Worm (Caenorhabditis elegans) whole organism, late embryonic: Measurements from ENCODE around the gene cwp-4.
"Not testable (repeated sequence)": the region's sequence is repeated elsewhere in the genome, so short reads cannot be mapped to it uniquely, and the experiment has no call there.

Source experiments
- C38D4.7 ChIP-seq: fragments of 200-800 bp; sonication (Bioruptor generic); optimal IDR thresholded peaks from 2 replicates; lab custom pipeline; 2018; ENCODE audit warnings: mild to moderate bottlenecking, missing genetic modification characterization, moderate library complexity, missing compliant biosample characterization
- K09A11.1 ChIP-seq: sonication (generic microtip); optimal IDR thresholded peaks from 2 replicates; lab custom pipeline; 2017; ENCODE audit warnings: antibody characterized with exemption, mild to moderate bottlenecking, missing genetic modification characterization, missing compliant biosample characterization; ENCODE audit not compliant: insufficient read depth
- T23F11.4 ChIP-seq: fragments of 200-800 bp; sonication (Bioruptor generic); optimal IDR thresholded peaks from 2 replicates; lab custom pipeline; 2018; ENCODE audit warnings: mild to moderate bottlenecking, missing genetic modification characterization, missing compliant biosample characterization
- Y22D7AL.16 ChIP-seq: sonication (generic microtip); optimal IDR thresholded peaks from 2 replicates; lab custom pipeline; 2016; ENCODE audit warnings: missing genetic modification characterization, missing compliant biosample characterization
- ceh-14 ChIP-seq: sonication (generic microtip); optimal IDR thresholded peaks from 2 replicates; lab custom pipeline; 2016; ENCODE audit warnings: missing genotype, missing genetic modification characterization, missing compliant biosample characterization
- ceh-45 ChIP-seq: fragments of 200-800 bp; sonication (Bioruptor generic); IDR thresholded peaks from 2 replicates; pipeline ENCODE4 v1.3.6; 2022; ENCODE audit warnings: missing genetic modification reagents, missing genetic modification characterization, missing compliant biosample characterization
- ceh-6 ChIP-seq: fragments of 200-800 bp; sonication (Bioruptor generic); optimal IDR thresholded peaks from 2 replicates; lab custom pipeline; 2018; ENCODE audit warnings: mild to moderate bottlenecking, missing genetic modification characterization, missing compliant biosample characterization
- dmd-4 ChIP-seq: sonication (generic microtip); optimal IDR thresholded peaks from 2 replicates; lab custom pipeline; 2016; ENCODE audit warnings: borderline replicate concordance, missing genetic modification characterization, missing compliant biosample characterization
- dve-1 ChIP-seq: sonication (generic microtip); optimal IDR thresholded peaks from 2 replicates; lab custom pipeline; 2017; ENCODE audit warnings: antibody characterized with exemption, mild to moderate bottlenecking, missing genetic modification characterization, missing compliant biosample characterization
- elt-2 ChIP-seq: sonication (generic microtip); optimal IDR thresholded peaks from 2 replicates; lab custom pipeline; 2016; ENCODE audit warnings: missing genetic modification reagents, missing genetic modification characterization, missing compliant biosample characterization
- ets-4 ChIP-seq: sonication (generic microtip); optimal IDR thresholded peaks from 2 replicates; lab custom pipeline; 2016; ENCODE audit warnings: missing genetic modification characterization, missing compliant biosample characterization
- fkh-10 ChIP-seq: fragments of 150-350 bp; optimal IDR thresholded peaks from 2 replicates; lab custom pipeline; 2014; ENCODE audit warnings: missing biosample characterization, missing genetic modification reagents, missing genetic modification characterization
- hlh-13 ChIP-seq: fragments of 200-800 bp; sonication (Bioruptor generic); optimal IDR thresholded peaks from 2 replicates; lab custom pipeline; 2018; ENCODE audit warnings: mild to moderate bottlenecking, missing genetic modification characterization, missing compliant biosample characterization
- hlh-15 ChIP-seq: sonication (generic microtip); optimal IDR thresholded peaks from 2 replicates; lab custom pipeline; 2016; ENCODE audit warnings: missing genetic modification characterization, missing compliant biosample characterization
- hlh-30 ChIP-seq: sonication (generic microtip); optimal IDR thresholded peaks from 2 replicates; lab custom pipeline; 2017; ENCODE audit warnings: antibody characterized with exemption, missing genetic modification characterization, missing compliant biosample characterization; ENCODE audit not compliant: insufficient read depth
- hlh-6 ChIP-seq: sonication (generic microtip); optimal IDR thresholded peaks from 2 replicates; lab custom pipeline; 2016; ENCODE audit warnings: missing genotype, missing genetic modification characterization, missing compliant biosample characterization
- hlh-8 ChIP-seq: sonication (generic microtip); optimal IDR thresholded peaks from 2 replicates; lab custom pipeline; 2016; ENCODE audit warnings: missing genotype, missing genetic modification characterization, missing compliant biosample characterization
- mec-3 ChIP-seq: sonication (generic microtip); optimal IDR thresholded peaks from 2 replicates; lab custom pipeline; 2016; ENCODE audit warnings: borderline replicate concordance, missing genetic modification characterization, missing compliant biosample characterization
- nhr-232 ChIP-seq: sonication (generic microtip); optimal IDR thresholded peaks from 2 replicates; lab custom pipeline; 2016; ENCODE audit warnings: missing genetic modification characterization, missing compliant biosample characterization
- odd-2 ChIP-seq: sonication (generic microtip); optimal IDR thresholded peaks from 2 replicates; lab custom pipeline; 2017; ENCODE audit warnings: antibody characterized with exemption, mild to moderate bottlenecking, missing genetic modification characterization, missing compliant biosample characterization
- pat-9 ChIP-seq: fragments of 200-800 bp; sonication (Bioruptor generic); optimal IDR thresholded peaks from 2 replicates; lab custom pipeline; 2018; ENCODE audit warnings: mild to moderate bottlenecking, missing genetic modification characterization, moderate library complexity, missing compliant biosample characterization
- pax-1 ChIP-seq: fragments of 150-350 bp; optimal IDR thresholded peaks from 2 replicates; lab custom pipeline; 2014; ENCODE audit warnings: missing biosample characterization, missing genetic modification characterization
- sdc-2 ChIP-seq: sonication (generic microtip); optimal IDR thresholded peaks from 2 replicates; lab custom pipeline; 2016; ENCODE audit warnings: missing genotype, missing genetic modification characterization, missing compliant biosample characterization
- sox-2 ChIP-seq: fragments of 200-800 bp; sonication (Bioruptor generic); IDR thresholded peaks from 2 replicates; pipeline ENCODE4 v1.3.6; 2022; ENCODE audit warnings: missing genetic modification reagents, missing genetic modification characterization, missing compliant biosample characterization
- tbx-2 ChIP-seq: sonication (generic microtip); optimal IDR thresholded peaks from 2 replicates; lab custom pipeline; 2016; ENCODE audit warnings: missing genetic modification characterization, missing compliant biosample characterization
- unc-3 ChIP-seq, 2 experiments: fragments of 200-800 bp in 1 of 2; sonication (Bioruptor generic) in 1 of 2; sonication (generic microtip) in 1 of 2; conservative IDR thresholded peaks in 1 of 2; optimal IDR thresholded peaks in 1 of 2; 2 replicates each; pipeline versions ENCODE4 v1.3.6 to Lab custom; 2016 to 2022; ENCODE audit warnings: missing compliant biosample characterization in 2 of 2, missing genetic modification characterization in 2 of 2, missing genetic modification reagents in 1 of 2
- zip-5 ChIP-seq: sonication (generic microtip); optimal IDR thresholded peaks from 2 replicates; lab custom pipeline; 2016; ENCODE audit warnings: missing genetic modification characterization, missing compliant biosample characterization
- ztf-16 ChIP-seq: sonication (generic microtip); optimal IDR thresholded peaks from 2 replicates; lab custom pipeline; 2017; ENCODE audit warnings: missing genetic modification characterization, missing compliant biosample characterization

The cwp-4 gene

DNA sequence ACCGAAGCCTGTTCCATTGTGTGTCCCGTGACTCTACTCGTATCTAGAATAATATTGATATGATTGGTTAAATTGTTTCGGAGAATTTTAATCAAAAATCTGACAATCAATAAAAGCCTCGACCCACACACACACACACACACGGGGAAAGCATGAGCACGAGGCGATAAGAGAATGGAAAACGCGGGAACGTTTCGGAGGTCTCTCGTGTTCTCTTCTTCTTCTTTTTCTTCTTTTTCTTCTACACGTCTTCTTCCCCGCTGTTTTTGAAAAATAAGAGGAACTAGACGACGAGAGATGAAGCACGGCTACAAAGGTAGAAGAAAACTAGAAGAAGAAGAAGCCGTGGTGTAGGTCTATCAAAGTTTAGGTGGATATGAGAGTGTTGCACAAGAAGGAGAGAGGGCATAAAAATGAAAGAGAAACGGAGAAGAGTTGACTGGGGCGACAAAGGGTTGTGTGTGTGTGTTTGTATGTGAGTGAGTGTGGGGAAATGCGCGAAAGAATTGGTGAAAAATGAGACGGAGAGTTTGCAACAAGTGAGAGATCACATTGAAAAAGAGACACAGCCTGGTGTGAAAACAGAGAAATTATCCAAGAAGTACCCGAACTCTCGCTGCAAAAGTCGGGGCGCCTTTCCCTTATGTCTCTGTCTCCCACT lies 11.5 kb downstream of the cwp-4 start, which contains the start of gene mlk-1 (continued):
- no peak for TF ChIP-seq hlh-8 (tag; lab: Kevin White, UChicago)
- no peak for TF ChIP-seq nhr-232 (tag; lab: Kevin White, UChicago)
- TF ChIP-seq Y22D7AL.16 (tag; lab: Kevin White, UChicago), result no peak
- no peak for TF ChIP-seq mec-3 (tag; lab: Kevin White, UChicago)
- TF ChIP-seq sdc-2 (tag; lab: Kevin White, UChicago), result no peak
- TF ChIP-seq dmd-4, result no peak
- no peak for TF ChIP-seq zip-5 (tag; lab: Kevin White, UChicago)
- TF ChIP-seq fkh-10 (GFP tag; lab: Kevin White, UChicago), result no peak

ce11 chrV:5067390-5067789 lies 14.0 kb downstream of the cwp-4 start:
- TF ChIP-seq hlh-15 (tag; lab: Kevin White, UChicago) (no peak), elt-2 (tag; lab: Kevin White, UChicago) (peak; percentile 57), ztf-16 (tag; lab: Kevin White, UChicago) (no peak)

DNA sequence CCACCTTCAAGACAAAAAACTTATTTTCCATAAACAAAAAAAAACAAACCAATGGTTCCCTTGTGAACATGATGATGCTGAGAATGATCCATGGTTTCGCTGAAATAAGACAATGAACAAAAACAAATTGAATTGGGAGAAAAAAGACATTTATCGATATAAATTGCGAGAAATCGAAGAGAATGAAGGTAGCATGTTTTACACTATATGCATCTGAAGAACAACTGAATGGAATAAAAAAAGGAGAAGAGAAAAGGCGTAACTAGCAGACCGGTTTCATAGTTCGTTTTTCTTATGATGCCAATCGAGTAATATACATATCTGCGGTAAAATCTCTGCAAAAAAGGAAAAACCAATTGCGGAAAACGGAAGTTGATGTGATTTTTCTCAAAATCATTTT lies 16.0 kb downstream of the cwp-4 start, which contains the start of gene Y58A7A.1:
Gene Y58A7A.1, minus strand, starts transcription at position 101 of the 400 bp plus-strand sequence.
- TF ChIP-seq C38D4.7 (GFP tag; lab: Kevin White, UChicago) (no peak), hlh-30 (tag; lab: Kevin White, UChicago) (no peak), hlh-6 (no peak), ets-4 (tag; lab: Kevin White, UChicago) (no peak), hlh-13 (GFP tag; lab: Kevin White, UChicago) (no peak), pax-1 (tag; lab: Kevin White, UChicago) (no peak), ztf-16 (tag; lab: Kevin White, UChicago) (no peak), mec-3 (tag; lab: Kevin White, UChicago) (no peak), hlh-8 (tag; lab: Kevin White, UChicago) (no peak), tbx-2 (tag; lab: Kevin White, UChicago) (no peak), K09A11.1 (no peak), dve-1 (tag; lab: Kevin White, UChicago) (no peak), ceh-14 (tag; lab: Kevin White, UChicago) (no peak)
- TF ChIP-seq, all 69 proteins: peak for 0

- TF ChIP-seq T23F11.4 (GFP tag; lab: Kevin White, UChicago), result no peak
- no peak for TF ChIP-seq hlh-8 (tag; lab: Kevin White, UChicago)
- no peak for TF ChIP-seq ceh-6 (GFP tag; lab: Kevin White, UChicago)
- no peak for TF ChIP-seq dve-1 (tag; lab: Kevin White, UChicago)
- TF ChIP-seq pat-9 (tag; lab: Kevin White, UChicago), result no peak
- TF ChIP-seq tbx-2 (tag; lab: Kevin White, UChicago), result no peak
- no peak for TF ChIP-seq C38D4.7 (GFP tag; lab: Kevin White, UChicago)
- no peak for TF ChIP-seq fkh-10 (GFP tag; lab: Kevin White, UChicago)
- no peak for TF ChIP-seq odd-2 (tag; lab: Kevin White, UChicago)
These were observed 18.6 kb downstream of the cwp-4 start, which contains the start of gene Y58A7A.2 for ce11 chrV:5072082-5072481. Gene Y58A7A.2, minus strand, starts transcription at chrV:5072182.

- TF ChIP-seq ceh-45 (GFP tag; lab: Robert Waterston, UW) (peak; percentile 84), unc-3 (GFP tag; conservative IDR thresholded peaks at IDR 0.05; lab: Robert Waterston, UW) (peak; percentile 60), sox-2 (GFP tag; lab: Robert Waterston, UW) (0 out of 2 replicates have a peak, but pooled peaks have one; percentile 40)
- not testable (repeated sequence) for TF ChIP-seq unc-3 (tag; optimal IDR thresholded peaks at IDR 0.05; lab: Kevin White, UChicago)
These were observed 21.9 kb downstream of the cwp-4 start for ce11 chrV:5075343-5075742.
